Worm (Caenorhabditis elegans): Measurements from ENCODE around the gene tpra-1.

The tpra-1 gene

ce11 chrIV:8951953-8952567 is 4.2 kb upstream of the tpra-1 start:
- TF ChIP-seq pha-4 (tag; optimal IDR thresholded peaks at IDR 0.05) (peak; percentile 22), elt-2 (tag; optimal IDR thresholded peaks at IDR 0.05) (peak; percentile 45), egl-5 (tag; optimal IDR thresholded peaks at IDR 0.05) (no peak)

- no peak for TF ChIP-seq ztf-11 (tag; optimal IDR thresholded peaks at IDR 0.05)
- TF ChIP-seq nhr-25 (tag; optimal IDR thresholded peaks at IDR 0.05) = peak; percentile 19
- peak; percentile 16 for TF ChIP-seq mdl-1 (tag; optimal IDR thresholded peaks at IDR 0.05)
These were observed 2.2 kb upstream of the tpra-1 start for ce11 chrIV:8954126-8954525.

- TF ChIP-seq eor-1 (tag; optimal IDR thresholded peaks at IDR 0.05) = no peak
- no peak for TF ChIP-seq jun-1 (tag; optimal IDR thresholded peaks at IDR 0.05)
- TF ChIP-seq nhr-43 (tag; optimal IDR thresholded peaks at IDR 0.05; ENCODE audit: poor library complexity, severe bottlenecking) = no peak
- no peak for TF ChIP-seq aly-2 (tag; optimal IDR thresholded peaks at IDR 0.05)
- TF ChIP-seq elt-3 (tag; optimal IDR thresholded peaks at IDR 0.05) = no peak
- no peak for TF ChIP-seq ztf-4 (tag; optimal IDR thresholded peaks at IDR 0.05)
- no peak for TF ChIP-seq unc-62 (GFP tag; optimal IDR thresholded peaks at IDR 0.05)
- no peak for TF ChIP-seq ZK546.5 (tag; optimal IDR thresholded peaks at IDR 0.05)
- TF ChIP-seq R02D3.7 (tag; optimal IDR thresholded peaks at IDR 0.05) = no peak
- no peak for TF ChIP-seq sea-2 (GFP tag; optimal IDR thresholded peaks at IDR 0.05)
- TF ChIP-seq fos-1 (tag; optimal IDR thresholded peaks at IDR 0.05) = no peak
- TF ChIP-seq elt-1 (tag; optimal IDR thresholded peaks at IDR 0.05) = no peak
- TF ChIP-seq nhr-67 (tag; optimal IDR thresholded peaks at IDR 0.05) = no peak
- no peak for TF ChIP-seq zag-1 (tag; optimal IDR thresholded peaks at IDR 0.05)
- TF ChIP-seq ceh-82 (tag; optimal IDR thresholded peaks at IDR 0.05) = no peak
- TF ChIP-seq skn-1 (tag; optimal IDR thresholded peaks at IDR 0.05) = no peak
- TF ChIP-seq ama-1 (optimal IDR thresholded peaks at IDR 0.05) = no peak
- TF ChIP-seq daf-12 (tag; optimal IDR thresholded peaks at IDR 0.05) = no peak
- TF ChIP-seq elt-2 (tag; optimal IDR thresholded peaks at IDR 0.05) = no peak
These were observed 9.6 kb downstream of the tpra-1 start, which contains the start of gene C53B4.2 for ce11 chrIV:8965883-8966282. C53B4.2 (plus strand) TSS chrIV:8966183.

- no peak for TF ChIP-seq ZK546.5 (tag; optimal IDR thresholded peaks at IDR 0.05)
- TF ChIP-seq aly-2 (tag; optimal IDR thresholded peaks at IDR 0.05) = no peak
- TF ChIP-seq ztf-11 (tag; optimal IDR thresholded peaks at IDR 0.05) = no peak
- no peak for TF ChIP-seq nhr-76 (tag; optimal IDR thresholded peaks at IDR 0.05)
- no peak for TF ChIP-seq fos-1 (tag; optimal IDR thresholded peaks at IDR 0.05)
- no peak for TF ChIP-seq ama-1 (optimal IDR thresholded peaks at IDR 0.05)
- TF ChIP-seq nhr-12 (tag; optimal IDR thresholded peaks at IDR 0.05) = no peak
- TF ChIP-seq ceh-9 (tag; optimal IDR thresholded peaks at IDR 0.05) = no peak
- no peak for TF ChIP-seq pha-4 (tag; optimal IDR thresholded peaks at IDR 0.05)
- TF ChIP-seq nhr-237 (tag; optimal IDR thresholded peaks at IDR 0.05) = no peak
These were observed 11.7 kb downstream of the tpra-1 start, which contains the start of gene suex-2 for ce11 chrIV:8967990-8968389. suex-2 (plus strand) TSS chrIV:8968290.

ce11 chrIV:8973249-8973958 is 17.1 kb downstream of the tpra-1 start, which contains the start of gene C53B4.3:
C53B4.3 (minus strand) TSS chrIV:8973712.
- TF ChIP-seq elt-3 (tag; optimal IDR thresholded peaks at IDR 0.05) (no peak), daf-12 (tag; optimal IDR thresholded peaks at IDR 0.05) (no peak), nhr-67 (tag; optimal IDR thresholded peaks at IDR 0.05) (no peak), ceh-28 (tag; optimal IDR thresholded peaks at IDR 0.05) (no peak), nhr-11 (tag; optimal IDR thresholded peaks at IDR 0.05) (no peak), fos-1 (tag; optimal IDR thresholded peaks at IDR 0.05) (no peak), elt-2 (tag; optimal IDR thresholded peaks at IDR 0.05) (peak; percentile 55), nhr-43 (tag; optimal IDR thresholded peaks at IDR 0.05; ENCODE audit: poor library complexity, severe bottlenecking) (peak; percentile 92), pha-4 (tag; optimal IDR thresholded peaks at IDR 0.05) (peak; percentile 72), R02D3.7 (tag; optimal IDR thresholded peaks at IDR 0.05) (no peak), ZK546.5 (tag; optimal IDR thresholded peaks at IDR 0.05) (no peak), nhr-237 (tag; optimal IDR thresholded peaks at IDR 0.05) (no peak), ceh-82 (tag; optimal IDR thresholded peaks at IDR 0.05) (no peak), ceh-16 (tag; optimal IDR thresholded peaks at IDR 0.05) (no peak), nhr-28 (tag; optimal IDR thresholded peaks at IDR 0.05) (no peak), mml-1 (tag; optimal IDR thresholded peaks at IDR 0.05) (no peak), nhr-77 (tag; optimal IDR thresholded peaks at IDR 0.05) (no peak), skn-1 (tag; optimal IDR thresholded peaks at IDR 0.05) (no peak), eor-1 (tag; optimal IDR thresholded peaks at IDR 0.05) (peak in 1 of 2 experiments; percentile 27), nhr-12 (tag; optimal IDR thresholded peaks at IDR 0.05) (no peak), unc-62 (GFP tag; optimal IDR thresholded peaks at IDR 0.05) (no peak), elt-1 (tag; optimal IDR thresholded peaks at IDR 0.05) (no peak), ceh-9 (tag; optimal IDR thresholded peaks at IDR 0.05) (no peak), zag-1 (tag; optimal IDR thresholded peaks at IDR 0.05) (no peak), aly-2 (tag; optimal IDR thresholded peaks at IDR 0.05) (no peak), ztf-4 (tag; optimal IDR thresholded peaks at IDR 0.05) (no peak), jun-1 (tag; optimal IDR thresholded peaks at IDR 0.05) (no peak), unc-39 (tag; optimal IDR thresholded peaks at IDR 0.05) (no peak), pqm-1 (tag; optimal IDR thresholded peaks at IDR 0.05) (no peak), ama-1 (optimal IDR thresholded peaks at IDR 0.05) (no peak), lin-39 (tag; optimal IDR thresholded peaks at IDR 0.05) (no peak), lsy-12 (tag; optimal IDR thresholded peaks at IDR 0.05) (peak; percentile 63), tbx-2 (tag; optimal IDR thresholded peaks at IDR 0.05) (peak; percentile 24), fkh-10 (GFP tag; optimal IDR thresholded peaks at IDR 0.05) (no peak), nhr-76 (tag; optimal IDR thresholded peaks at IDR 0.05) (no peak)

Data from whole organism, L3 larva.